Fruit fly (Drosophila melanogaster) whole organism, prepupa: Measurements from ENCODE around the gene CG13312.

Source experiments
- Blimp-1 ChIP-seq: fragments of 200-800 bp; sonication (Bioruptor generic); optimal IDR thresholded peaks from 3 replicates; lab custom pipeline; 2017; ENCODE audit warnings: missing biosample characterization, missing genetic modification characterization, mild to moderate bottlenecking, moderate library complexity, missing genetic modification reagents
- CG10631 ChIP-seq: fragments of 200-800 bp; sonication (Bioruptor generic); optimal IDR thresholded peaks from 2 replicates; lab custom pipeline; 2016; ENCODE audit warnings: missing biosample characterization, missing genetic modification characterization
- CG10669 ChIP-seq: fragments of 200-800 bp; sonication (Bioruptor generic); optimal IDR thresholded peaks from 3 replicates; lab custom pipeline; 2018; ENCODE audit warnings: missing biosample characterization, mild to moderate bottlenecking, missing genetic modification characterization, moderate library complexity
- CG11294 ChIP-seq: fragments of 200-800 bp; sonication (Bioruptor generic); IDR thresholded peaks from 2 replicates; pipeline ENCODE4 v1.3.6; 2022; ENCODE audit warnings: missing biosample characterization, missing genetic modification characterization
- CG11762 ChIP-seq: fragments of 200-800 bp; sonication (Bioruptor generic); optimal IDR thresholded peaks from 3 replicates; lab custom pipeline; 2016; ENCODE audit warnings: missing biosample characterization, missing genetic modification characterization; ENCODE audit not compliant: insufficient read depth
- CG15336 ChIP-seq: fragments of 200-800 bp; sonication (Bioruptor generic); IDR thresholded peaks from 2 replicates; pipeline ENCODE4 v1.3.6; 2022; ENCODE audit warnings: missing biosample characterization, missing genetic modification characterization
- CG16779 ChIP-seq: fragments of 200-800 bp; sonication (Bioruptor generic); optimal IDR thresholded peaks from 3 replicates; lab custom pipeline; 2017; ENCODE audit warnings: missing biosample characterization, mild to moderate bottlenecking, missing genetic modification characterization
- CG31627 ChIP-seq: fragments of 200-800 bp; sonication (Bioruptor generic); optimal IDR thresholded peaks from 3 replicates; lab custom pipeline; 2016; ENCODE audit warnings: missing biosample characterization, missing genetic modification characterization
- CG32006 ChIP-seq: fragments of 200-800 bp; sonication (Bioruptor generic); optimal IDR thresholded peaks from 3 replicates; lab custom pipeline; 2017; ENCODE audit warnings: missing biosample characterization, mild to moderate bottlenecking, missing genetic modification characterization
- CG34406 ChIP-seq: fragments of 200-800 bp; sonication (Bioruptor generic); optimal IDR thresholded peaks from 3 replicates; lab custom pipeline; 2016; ENCODE audit warnings: missing biosample characterization, missing genetic modification characterization
- CG4318 ChIP-seq: fragments of 200-800 bp; sonication (Bioruptor generic); optimal IDR thresholded peaks from 3 replicates; lab custom pipeline; 2017; ENCODE audit warnings: missing biosample characterization, mild to moderate bottlenecking, missing genetic modification characterization
- CG6163 ChIP-seq: fragments of 200-800 bp; sonication (Bioruptor generic); IDR thresholded peaks from 3 replicates; pipeline ENCODE4 v1.3.6; 2022; ENCODE audit warnings: missing biosample characterization, missing genetic modification characterization
- CG6792 ChIP-seq: fragments of 200-800 bp; sonication (Bioruptor generic); optimal IDR thresholded peaks from 3 replicates; lab custom pipeline; 2016; ENCODE audit warnings: missing biosample characterization, missing genetic modification characterization
- CG6808 ChIP-seq: fragments of 200-800 bp; sonication (Bioruptor generic); optimal IDR thresholded peaks from 3 replicates; lab custom pipeline; 2017; ENCODE audit warnings: missing biosample characterization, missing genetic modification characterization, mild to moderate bottlenecking, moderate library complexity, missing genetic modification reagents
- CG6854 ChIP-seq: fragments of 200-800 bp; sonication (Bioruptor generic); optimal IDR thresholded peaks from 2 replicates; lab custom pipeline; 2017; ENCODE audit warnings: missing biosample characterization, mild to moderate bottlenecking, missing genetic modification characterization
- CG7368 ChIP-seq: fragments of 200-800 bp; sonication (Bioruptor generic); optimal IDR thresholded peaks from 3 replicates; lab custom pipeline; 2016; ENCODE audit warnings: missing biosample characterization, missing genetic modification characterization
- CG8119 ChIP-seq: fragments of 200-800 bp; sonication (Bioruptor generic); IDR thresholded peaks from 3 replicates; pipeline ENCODE4 v1.3.6; 2022; ENCODE audit warnings: missing biosample characterization, missing genetic modification characterization
- CG8319 ChIP-seq: fragments of 200-800 bp; sonication (Bioruptor generic); optimal IDR thresholded peaks from 3 replicates; lab custom pipeline; 2016; ENCODE audit warnings: missing biosample characterization, missing genetic modification characterization
- CG8632 ChIP-seq: fragments of 200-800 bp; sonication (Bioruptor generic); optimal IDR thresholded peaks from 3 replicates; lab custom pipeline; 2016; ENCODE audit warnings: missing biosample characterization, missing genetic modification characterization
- Eip93F ChIP-seq: fragments of 200-800 bp; sonication (Bioruptor generic); optimal IDR thresholded peaks from 2 replicates; lab custom pipeline; 2016; ENCODE audit warnings: missing biosample characterization, mild to moderate bottlenecking, missing genetic modification characterization
- Ets96B ChIP-seq: fragments of 200-800 bp; optimal IDR thresholded peaks from 2 replicates; lab custom pipeline; 2019; ENCODE audit warnings: missing biosample characterization, mild to moderate bottlenecking, missing genetic modification characterization, moderate library complexity
- Gug ChIP-seq: fragments of 200-800 bp; sonication (Bioruptor generic); IDR thresholded peaks from 2 replicates; pipeline ENCODE4 v1.3.6; 2022; ENCODE audit warnings: missing biosample characterization, missing genetic modification characterization
- Hr38 ChIP-seq: sonication (Bioruptor generic); optimal IDR thresholded peaks from 2 replicates; lab custom pipeline; 2016; ENCODE audit warnings: missing biosample characterization, missing genetic modification characterization
- Lpt ChIP-seq: fragments of 200-800 bp; sonication (Bioruptor generic); optimal IDR thresholded peaks from 3 replicates; lab custom pipeline; 2016; ENCODE audit warnings: missing biosample characterization, missing genetic modification characterization
- OdsH ChIP-seq: fragments of 200-800 bp; sonication (Bioruptor generic); optimal IDR thresholded peaks from 3 replicates; lab custom pipeline; 2016; ENCODE audit warnings: missing biosample characterization, missing genetic modification characterization
- Sox102F ChIP-seq: fragments of 200-800 bp; sonication (Bioruptor generic); optimal IDR thresholded peaks from 2 replicates; lab custom pipeline; 2016; ENCODE audit warnings: missing biosample characterization, mild to moderate bottlenecking, missing genetic modification characterization
- Sox15 ChIP-seq: fragments of 200-800 bp; sonication (Bioruptor generic); optimal IDR thresholded peaks from 3 replicates; lab custom pipeline; 2016; ENCODE audit warnings: missing biosample characterization, missing genetic modification characterization
- acj6 ChIP-seq: fragments of 200-800 bp; sonication (Bioruptor generic); optimal IDR thresholded peaks from 3 replicates; lab custom pipeline; 2016; ENCODE audit warnings: missing biosample characterization, missing genetic modification characterization
- cyc ChIP-seq: fragments of 200-800 bp; sonication (Bioruptor generic); optimal IDR thresholded peaks from 3 replicates; lab custom pipeline; 2016; ENCODE audit warnings: missing biosample characterization, missing genetic modification characterization
- dsx ChIP-seq: fragments of 200-800 bp; optimal IDR thresholded peaks from 3 replicates; lab custom pipeline; 2019; ENCODE audit warnings: missing biosample characterization, mild to moderate bottlenecking, missing genetic modification characterization, moderate library complexity; ENCODE audit not compliant: poor library complexity, severe bottlenecking
- esn ChIP-seq: fragments of 200-800 bp; sonication (Bioruptor generic); optimal IDR thresholded peaks from 2 replicates; lab custom pipeline; 2016; ENCODE audit warnings: missing biosample characterization, mild to moderate bottlenecking, missing genetic modification characterization, moderate library complexity
- fd85E ChIP-seq: fragments of 200-800 bp; sonication (Bioruptor generic); optimal IDR thresholded peaks from 3 replicates; lab custom pipeline; 2016; ENCODE audit warnings: missing biosample characterization, missing genetic modification characterization
- fkh ChIP-seq: fragments of 200-800 bp; sonication (Bioruptor generic); optimal IDR thresholded peaks from 3 replicates; lab custom pipeline; 2017; ENCODE audit warnings: missing biosample characterization, mild to moderate bottlenecking, missing genetic modification characterization, moderate library complexity
- net ChIP-seq: fragments of 200-800 bp; sonication (Bioruptor generic); optimal IDR thresholded peaks from 3 replicates; lab custom pipeline; 2016; ENCODE audit warnings: missing biosample characterization, missing genetic modification characterization
- salr ChIP-seq, 2 experiments: fragments of 200-800 bp; sonication (Bioruptor generic); optimal IDR thresholded peaks; 3 replicates each; lab custom pipeline; 2016 to 2018; ENCODE audit warnings: missing biosample characterization in 2 of 2, missing genetic modification characterization in 2 of 2, mild to moderate bottlenecking in 1 of 2
- svp ChIP-seq: fragments of 200-800 bp; sonication (Bioruptor generic); peaks from one replicate; lab custom pipeline; 2016; ENCODE audit warnings: missing biosample characterization, missing genetic modification characterization
- topi ChIP-seq: fragments of 200-800 bp; sonication (Bioruptor generic); optimal IDR thresholded peaks from 3 replicates; lab custom pipeline; 2016; ENCODE audit warnings: missing biosample characterization, missing genetic modification characterization

Gene CG13312

DNA sequence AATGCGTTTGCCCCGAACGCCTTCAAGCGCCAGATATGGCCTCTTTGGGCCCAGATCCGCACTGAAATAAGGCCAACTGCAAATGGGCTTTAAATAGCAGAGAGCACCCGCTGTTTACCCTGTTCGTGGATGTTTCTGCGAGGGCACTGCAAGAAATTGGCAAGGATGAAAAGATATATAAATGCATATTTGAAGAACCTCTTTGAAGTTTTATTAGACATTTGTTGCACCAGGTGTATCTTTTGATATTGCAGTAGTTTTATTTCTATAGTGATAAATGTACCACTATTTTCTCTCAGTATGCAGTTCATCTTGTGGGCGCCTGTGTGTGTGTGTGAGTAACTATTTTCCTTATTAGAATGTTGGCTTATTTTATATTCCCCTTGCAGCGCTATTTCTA is 6.5 kb upstream of the CG13312 start (continued):
- TF ChIP-seq CG32006: peak; percentile 68
- peak; percentile 5 for TF ChIP-seq CG8632 (GFP tag; lab: Kevin White, UChicago)
- peak; percentile 9 for TF ChIP-seq CG4318 (GFP tag; lab: Kevin White, UChicago)
- peak; percentile 60 for TF ChIP-seq Gug (GFP tag; lab: Robert Waterston, UW)
- peak; percentile 5 for TF ChIP-seq CG6792
- peak; percentile 85 for TF ChIP-seq CG6163
- TF ChIP-seq net (GFP tag; lab: Kevin White, UChicago): peak; percentile 17
- peak; percentile 41 for TF ChIP-seq CG8319 (GFP tag; lab: Kevin White, UChicago)
- TF ChIP-seq CG8119: peak; percentile 84
- TF ChIP-seq svp (GFP tag; lab: Kevin White, UChicago): no peak

DNA sequence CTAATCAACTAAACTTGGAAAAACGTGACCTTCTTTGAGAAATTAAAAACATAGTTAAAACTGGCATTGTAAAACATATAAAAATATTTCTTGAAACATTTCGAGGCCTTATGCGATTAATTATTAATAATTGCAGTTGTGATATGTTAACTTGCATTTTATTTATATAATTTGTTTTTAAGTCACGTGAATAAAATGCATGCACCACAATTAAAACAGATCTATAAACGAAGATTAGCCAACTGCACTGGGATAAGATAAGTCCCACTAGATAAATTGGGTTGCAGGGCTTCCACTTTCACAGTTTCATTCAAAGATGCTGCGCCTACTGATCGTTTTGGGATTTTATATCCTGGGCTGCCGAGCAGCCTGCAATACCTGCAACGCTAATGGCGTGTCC is 3.1 kb upstream of the CG13312 start, which contains the start of gene CG13309:
Gene CG13309 (plus strand): TSS at position 301 of the 400 bp plus-strand sequence.
- TF ChIP-seq Sox15 (no peak), OdsH (GFP tag; lab: Kevin White, UChicago) (no peak), Eip93F (no peak), CG10669 (GFP tag; lab: Kevin White, UChicago) (no peak), CG6808 (no peak), CG32006 (no peak), salr (GFP tag; optimal IDR thresholded peaks at IDR 0.05; lab: Kevin White, UChicago) (no peak), cyc (GFP tag; lab: Kevin White, UChicago) (no peak), Blimp-1 (GFP tag; lab: Kevin White, UChicago) (no peak), CG11294 (GFP tag; lab: Robert Waterston, UW) (no peak), Lpt (GFP tag; lab: Kevin White, UChicago) (no peak)
- TF ChIP-seq, all 60 proteins: peak for 0

DNA sequence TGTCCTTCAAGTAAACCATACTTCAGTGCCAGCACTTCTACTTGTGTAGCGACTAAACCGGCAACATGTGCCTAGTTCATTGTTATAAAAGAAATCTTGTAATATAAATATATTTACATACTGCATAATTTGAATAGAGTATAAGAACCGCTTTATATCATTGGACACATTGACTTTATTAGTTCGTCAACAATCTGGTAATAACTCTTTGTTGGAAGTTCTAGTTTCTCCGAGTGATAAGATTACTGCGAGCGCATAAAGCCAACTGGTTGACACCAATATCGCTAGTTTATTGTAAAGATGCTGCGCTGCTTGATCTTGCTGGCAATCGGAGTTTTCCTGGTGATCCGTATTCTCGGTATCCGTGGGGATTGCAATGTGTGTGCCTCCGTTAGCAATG is 1.2 kb upstream of the CG13312 start, which contains the start of gene CG13308:
Gene CG13308 (plus strand): TSS at position 301 of the 400 bp plus-strand sequence.
- no peak for TF ChIP-seq CG15336
- no peak for TF ChIP-seq CG31627 (GFP tag; lab: Kevin White, UChicago)
- no peak for TF ChIP-seq CG6854
- no peak for TF ChIP-seq Lpt (GFP tag; lab: Kevin White, UChicago)
- no peak for TF ChIP-seq topi (GFP tag; lab: Kevin White, UChicago)
- TF ChIP-seq CG34406 (GFP tag; lab: Kevin White, UChicago): no peak
- no peak for TF ChIP-seq CG11762 (GFP tag; lab: Kevin White, UChicago)
- no peak for TF ChIP-seq acj6 (GFP tag; lab: Kevin White, UChicago)
- no peak for TF ChIP-seq CG16779
- no peak for TF ChIP-seq CG10631 (GFP tag; lab: Kevin White, UChicago)
- TF ChIP-seq CG6808: no peak
- no peak for TF ChIP-seq Hr38
- no peak for TF ChIP-seq fd85E
- no peak for TF ChIP-seq Blimp-1 (GFP tag; lab: Kevin White, UChicago)
- no peak for TF ChIP-seq fkh (GFP tag; lab: Kevin White, UChicago)

DNA sequence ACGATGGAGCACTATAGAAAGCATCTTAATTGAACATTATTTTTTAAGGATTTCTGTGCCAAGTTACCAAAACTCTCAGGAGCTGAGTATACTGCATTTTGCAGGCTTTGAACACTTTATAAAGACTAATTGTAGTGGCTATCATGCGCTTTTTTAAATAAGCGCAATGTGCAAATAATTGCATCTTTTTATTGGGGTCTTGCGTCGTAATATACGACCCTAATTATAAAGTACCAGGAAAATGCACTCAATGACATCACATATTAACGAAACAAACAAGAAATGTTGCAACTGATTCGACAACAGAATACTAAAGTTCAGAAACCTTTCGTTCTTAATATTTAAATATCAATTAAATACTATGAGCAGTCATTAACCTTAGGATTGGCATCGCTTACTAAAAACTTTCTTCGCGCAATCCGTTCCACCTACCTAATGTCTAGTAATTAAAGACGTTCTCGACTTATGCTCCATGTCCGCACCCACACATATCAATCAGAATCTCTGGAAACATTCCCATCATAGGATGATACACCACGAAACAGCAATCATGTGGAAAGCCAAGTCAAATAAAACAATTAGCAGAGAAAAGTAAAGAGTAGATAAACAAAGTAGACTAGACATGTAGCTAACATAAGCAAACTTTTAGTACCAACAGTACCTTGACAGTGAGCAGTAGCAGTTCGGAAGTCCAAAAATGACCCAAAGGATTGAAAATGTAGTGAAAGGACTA is 2.8 kb downstream of the CG13312 start, which contains the start of the genes CG32023 and CG34427:
Gene CG32023 (minus strand): TSS at position 101 of the 733 bp plus-strand sequence.
Gene CG34427 (plus strand): TSS at position 683 of the 733 bp plus-strand sequence.
- TF ChIP-seq CG6163: no peak

DNA sequence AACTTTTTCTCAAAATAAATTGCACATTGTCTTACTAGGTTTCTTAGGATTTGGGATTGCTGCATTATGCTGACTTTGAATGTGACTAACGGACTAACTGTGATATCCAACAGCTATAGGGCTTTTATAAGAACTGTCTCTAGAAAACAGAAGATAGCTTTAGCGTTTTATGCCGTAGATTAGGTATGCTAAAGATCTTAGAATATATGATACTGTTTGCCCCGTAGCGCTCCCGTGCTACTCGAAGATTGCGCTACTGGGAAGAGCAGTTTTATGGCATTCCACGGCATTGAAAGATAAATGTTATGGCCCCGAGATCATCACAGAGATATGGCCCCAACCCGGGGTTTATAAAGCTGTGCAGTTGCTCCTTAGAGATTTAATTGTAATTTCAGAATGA is 4.9 kb downstream of the CG13312 start, which contains the start of the genes CG13311 and CG34426:
Gene CG13311 (minus strand): TSS at position 101 of the 400 bp plus-strand sequence.
Gene CG34426 (plus strand): TSS at position 400 of the 400 bp plus-strand sequence.
- TF ChIP-seq CG7368: no peak
- TF ChIP-seq Sox102F (GFP tag; lab: Kevin White, UChicago): no peak
- TF ChIP-seq CG8319 (GFP tag; lab: Kevin White, UChicago): no peak
- no peak for TF ChIP-seq esn (GFP tag; lab: Kevin White, UChicago)
- no peak for TF ChIP-seq Blimp-1 (GFP tag; lab: Kevin White, UChicago)
- no peak for TF ChIP-seq CG10669 (GFP tag; lab: Kevin White, UChicago)
- no peak for TF ChIP-seq svp (GFP tag; lab: Kevin White, UChicago)
- no peak for TF ChIP-seq Ets96B (tag; lab: Kevin White, UChicago)
- no peak for TF ChIP-seq dsx (GFP tag; lab: Kevin White, UChicago)
